Fruit fly (Drosophila melanogaster) whole organism: ENCODE measurements around the gene CG10725.

Experiments
- CG8478 ChIP-seq: fragments of >200 bp; optimal IDR thresholded peaks from 2 replicates; lab custom pipeline; 2018; ENCODE audit warnings: inconsistent platforms
- pan ChIP-seq: fragments of >200 bp; optimal IDR thresholded peaks from 2 replicates; lab custom pipeline; 2017
- psq ChIP-seq: fragments of >200 bp; optimal IDR thresholded peaks from 2 replicates; lab custom pipeline; 2017
- usp ChIP-seq: fragments of >200 bp; optimal IDR thresholded peaks from 2 replicates; lab custom pipeline; 2017; ENCODE audit warnings: missing biosample characterization, missing genetic modification characterization, mixed read lengths

dm6 chr3L:13488129-13488876, 50.5 kb downstream of the CG10725 start:
- TF ChIP-seq pan (lab: Kevin White, UChicago) (no peak), psq (no peak), CG8478 (lab: Kevin White, UChicago) (no peak), usp (GFP tag; lab: Kevin White, UChicago) (no peak)
